Fruit fly (Drosophila melanogaster) whole organism, adult: ENCODE measurements around the gene Arf1.

Experiments used
- CG12768 ChIP-seq: fragments of 200-800 bp; sonication (Bioruptor generic); optimal IDR thresholded peaks from 2 replicates; lab custom pipeline; 2017; ENCODE audit warnings: missing biosample characterization, missing genetic modification characterization, mild to moderate bottlenecking, moderate library complexity, missing genetic modification reagents
- CG7045 ChIP-seq: fragments of 200-800 bp; sonication (Bioruptor generic); optimal IDR thresholded peaks from 2 replicates; lab custom pipeline; 2017; ENCODE audit warnings: missing biosample characterization, mild to moderate bottlenecking, missing genetic modification characterization
- toe ChIP-seq: fragments of 200-800 bp; sonication (Bioruptor generic); optimal IDR thresholded peaks from 2 replicates; lab custom pipeline; 2016; ENCODE audit warnings: missing biosample characterization, missing genetic modification characterization

dm6 chr3L:22865061-22865418 is 7.0 kb downstream of the Arf1 start:
- TF ChIP-seq CG7045 (peak; percentile 45), CG12768 (peak; percentile 36), toe (no peak)
